ENCODE assay signal across 1 fruit fly cellular context in genomic region chr3L:7434715-7435653, dm6.
TF ChIP-seq lines count a peak whose summit lies in the region.

Gene Rac2 (minus strand): TSS chr3L:7435190.

TF ChIP-seq in whole organism, embryonic, 481 proteins besides CTCF, POLR2A, EP300 and RAD21 (continued from another document and continues in another):
- TF ChIP-seq gfzf (GFP tag; optimal IDR thresholded peaks at IDR 0.05; lab: Kevin White, UChicago) (no peak), CG13624 (GFP tag; optimal IDR thresholded peaks at IDR 0.05; lab: Kevin White, UChicago) (no peak), corto (GFP tag; optimal IDR thresholded peaks at IDR 0.05; lab: Kevin White, UChicago) (no peak), sima (GFP tag; optimal IDR thresholded peaks at IDR 0.05; lab: Kevin White, UChicago) (no peak), CG2120 (GFP tag; optimal IDR thresholded peaks at IDR 0.05; lab: Kevin White, UChicago) (peak; percentile 38), CG14860 (GFP tag; IDR thresholded peaks at IDR 0.05; lab: Robert Waterston, UW; ENCODE audit: partially characterized antibody) (no peak), Nf-YC (tag; optimal IDR thresholded peaks at IDR 0.05; lab: Kevin White, UChicago) (peak; percentile 44), unc-4 (GFP tag; IDR thresholded peaks at IDR 0.05; lab: Robert Waterston, UW; ENCODE audit: partially characterized antibody) (no peak; the same call in 1 of the 2 replicates), onecut (GFP tag; IDR thresholded peaks at IDR 0.05; lab: Robert Waterston, UW) (no peak), ab (GFP tag; optimal IDR thresholded peaks at IDR 0.05; lab: Kevin White, UChicago) (peak; percentile 9), CG13296 (GFP tag; optimal IDR thresholded peaks at IDR 0.05; lab: Kevin White, UChicago) (peak; percentile 31), Hmx (GFP tag; optimal IDR thresholded peaks at IDR 0.05; lab: Kevin White, UChicago) (no peak), CG9215 (GFP tag; IDR thresholded peaks at IDR 0.05; lab: Robert Waterston, UW) (no peak), CG12104 (GFP tag; optimal IDR thresholded peaks at IDR 0.05; lab: Kevin White, UChicago) (no peak), shn (GFP tag; optimal IDR thresholded peaks at IDR 0.05; lab: Kevin White, UChicago) (peak; percentile 85), CG8290 (GFP tag; optimal IDR thresholded peaks at IDR 0.05; lab: Kevin White, UChicago) (no peak), CG8290 (tag; optimal IDR thresholded peaks at IDR 0.05; lab: Kevin White, UChicago) (peak; percentile 10 to 44), Mes4 (GFP tag; optimal IDR thresholded peaks at IDR 0.05; lab: Kevin White, UChicago) (no peak), CG14014 (GFP tag; IDR thresholded peaks at IDR 0.05; lab: Robert Waterston, UW) (0 out of 2 replicates have a peak, but pooled peaks have one; percentile 9), Dref (GFP tag; IDR thresholded peaks at IDR 0.05; lab: Robert Waterston, UW) (no peak), Jarid2 (GFP tag; optimal IDR thresholded peaks at IDR 0.05; lab: Kevin White, UChicago) (peak; percentile 66), Asciz (GFP tag; optimal IDR thresholded peaks at IDR 0.05; lab: Kevin White, UChicago) (no peak), hbn (GFP tag; IDR thresholded peaks at IDR 0.05; lab: Robert Waterston, UW; ENCODE audit: partially characterized antibody) (peak; percentile 44), gce (GFP tag; IDR thresholded peaks at IDR 0.05; lab: Robert Waterston, UW) (peak; percentile 51; the same call in 1 of the 3 replicates), Poxn (GFP tag; IDR thresholded peaks at IDR 0.05; lab: Robert Waterston, UW) (no peak), br (optimal IDR thresholded peaks at IDR 0.05; lab: Kevin White, UChicago) (no peak), CG7963 (GFP tag; IDR thresholded peaks at IDR 0.05; lab: Robert Waterston, UW; ENCODE audit: partially characterized antibody) (no peak), nom (GFP tag; optimal IDR thresholded peaks at IDR 0.05; lab: Kevin White, UChicago) (peak; percentile 67), CG17186 (GFP tag; optimal IDR thresholded peaks at IDR 0.05; lab: Kevin White, UChicago) (no peak), B-H2 (GFP tag; optimal IDR thresholded peaks at IDR 0.05; lab: Kevin White, UChicago) (peak; percentile 9), Fer1 (GFP tag; optimal IDR thresholded peaks at IDR 0.05; lab: Kevin White, UChicago) (peak; percentile 15), pan (optimal IDR thresholded peaks at IDR 0.05; lab: Kevin White, UChicago) (no peak), pan (GFP tag; optimal IDR thresholded peaks at IDR 0.05 in 1 of 2, IDR thresholded peaks at IDR 0.05 in 1 of 2) (peak in 1 of 2 experiments; percentile 16), Ets65A (GFP tag; lab: Kevin White, UChicago) (no peak), tx (GFP tag; optimal IDR thresholded peaks at IDR 0.05; lab: Kevin White, UChicago) (no peak), gcm (GFP tag; optimal IDR thresholded peaks at IDR 0.05; lab: Kevin White, UChicago) (peak; percentile 82), ro (GFP tag; IDR thresholded peaks at IDR 0.05; lab: Robert Waterston, UW) (no peak), fd102C (GFP tag; optimal IDR thresholded peaks at IDR 0.05; lab: Kevin White, UChicago) (no peak), ATbp (GFP tag; optimal IDR thresholded peaks at IDR 0.05; lab: Kevin White, UChicago) (no peak), Fer2 (tag; optimal IDR thresholded peaks at IDR 0.05; lab: Kevin White, UChicago) (no peak), CG8478 (optimal IDR thresholded peaks at IDR 0.05; lab: Kevin White, UChicago) (peak; percentile 91), Hr39 (optimal IDR thresholded peaks at IDR 0.05; lab: Kevin White, UChicago) (no peak), da (GFP tag; optimal IDR thresholded peaks at IDR 0.05; lab: Kevin White, UChicago) (no peak), CG13123 (GFP tag; optimal IDR thresholded peaks at IDR 0.05; lab: Kevin White, UChicago) (no peak), CG10431 (GFP tag; optimal IDR thresholded peaks at IDR 0.05; lab: Kevin White, UChicago) (no peak), fd3F (GFP tag; optimal IDR thresholded peaks at IDR 0.05; lab: Kevin White, UChicago) (no peak), Abd-B (GFP tag; optimal IDR thresholded peaks at IDR 0.05; lab: Kevin White, UChicago) (no peak), CG4328 (GFP tag; optimal IDR thresholded peaks at IDR 0.05; lab: Kevin White, UChicago) (no peak), CG15514 (GFP tag; optimal IDR thresholded peaks at IDR 0.05; lab: Kevin White, UChicago) (peak; percentile 42), CG2889 (GFP tag; IDR thresholded peaks at IDR 0.05; lab: Robert Waterston, UW) (0 out of 3 replicates have a peak, but pooled peaks have one; percentile 22), CG7745 (tag; optimal IDR thresholded peaks at IDR 0.05; lab: Kevin White, UChicago) (no peak), CG8281 (tag; optimal IDR thresholded peaks at IDR 0.05; lab: Kevin White, UChicago) (no peak), CG9609 (GFP tag; optimal IDR thresholded peaks at IDR 0.05; lab: Kevin White, UChicago) (no peak), CG15696 (tag; optimal IDR thresholded peaks at IDR 0.05; lab: Kevin White, UChicago) (no peak), zf30C (GFP tag; optimal IDR thresholded peaks at IDR 0.05; lab: Kevin White, UChicago) (peak; percentile 83), oc (tag; optimal IDR thresholded peaks at IDR 0.05; lab: Kevin White, UChicago) (peak; percentile 38), CG11696 (GFP tag; IDR thresholded peaks at IDR 0.05; lab: Robert Waterston, UW) (no peak), Spps (tag; optimal IDR thresholded peaks at IDR 0.05; lab: Kevin White, UChicago) (no peak), CG9817 (tag; optimal IDR thresholded peaks at IDR 0.05; lab: Kevin White, UChicago) (no peak), zen2 (GFP tag; IDR thresholded peaks at IDR 0.05; lab: Robert Waterston, UW; ENCODE audit: partially characterized antibody) (0 out of 3 replicates have a peak, but pooled peaks have one; percentile 41), CG13775 (GFP tag; optimal IDR thresholded peaks at IDR 0.05; lab: Kevin White, UChicago) (no peak), Dip3 (GFP tag; optimal IDR thresholded peaks at IDR 0.05; lab: Kevin White, UChicago) (no peak), Hsf (GFP tag; optimal IDR thresholded peaks at IDR 0.05; lab: Kevin White, UChicago) (peak; percentile 22), NK7.1 (GFP tag; optimal IDR thresholded peaks at IDR 0.05; lab: Kevin White, UChicago) (no peak), Sin3A (optimal IDR thresholded peaks at IDR 0.05; lab: Kevin White, UChicago) (no peak), Scr (GFP tag; IDR thresholded peaks at IDR 0.05; lab: Robert Waterston, UW; ENCODE audit: partially characterized antibody) (peak; percentile 51), HHEX (GFP tag; optimal IDR thresholded peaks at IDR 0.05; lab: Kevin White, UChicago) (no peak), sens-2 (GFP tag; IDR thresholded peaks at IDR 0.05; lab: Robert Waterston, UW) (no peak; the same call in 1 of the 2 replicates), CG10543 (GFP tag; optimal IDR thresholded peaks at IDR 0.05; lab: Kevin White, UChicago) (peak; percentile 67), CG10366 (GFP tag; IDR thresholded peaks at IDR 0.05; lab: Robert Waterston, UW) (no peak), Ptx1 (GFP tag; IDR thresholded peaks at IDR 0.05; lab: Robert Waterston, UW) (peak; percentile 30; the same call in 1 of the 2 replicates), schlank (tag; optimal IDR thresholded peaks at IDR 0.05; lab: Kevin White, UChicago) (no peak), CG7271 (tag; optimal IDR thresholded peaks at IDR 0.05; lab: Kevin White, UChicago) (no peak), Tbp (GFP tag; optimal IDR thresholded peaks at IDR 0.05; lab: Kevin White, UChicago) (no peak), CG14965 (GFP tag; optimal IDR thresholded peaks at IDR 0.05; lab: Kevin White, UChicago; ENCODE audit: borderline replicate concordance) (no peak), eyg (GFP tag; optimal IDR thresholded peaks at IDR 0.05; lab: Kevin White, UChicago) (no peak), unpg (GFP tag; optimal IDR thresholded peaks at IDR 0.05; lab: Kevin White, UChicago) (no peak), CG4707 (GFP tag; optimal IDR thresholded peaks at IDR 0.05; lab: Kevin White, UChicago) (no peak), CG14050 (GFP tag; IDR thresholded peaks at IDR 0.05; lab: Robert Waterston, UW) (no peak), CG12236 (GFP tag; optimal IDR thresholded peaks at IDR 0.05; lab: Kevin White, UChicago) (no peak), jigr1 (GFP tag; IDR thresholded peaks at IDR 0.05; lab: Robert Waterston, UW) (no peak), NFAT (GFP tag; IDR thresholded peaks at IDR 0.05; lab: Robert Waterston, UW) (no peak), danr (GFP tag; IDR thresholded peaks at IDR 0.05; lab: Robert Waterston, UW) (no peak), CG2116 (GFP tag; optimal IDR thresholded peaks at IDR 0.05; lab: Kevin White, UChicago) (no peak), CHES-1-like (GFP tag; optimal IDR thresholded peaks at IDR 0.05; lab: Kevin White, UChicago) (peak; percentile 14), CG4730 (GFP tag; IDR thresholded peaks at IDR 0.05; lab: Robert Waterston, UW) (no peak), hth (optimal IDR thresholded peaks at IDR 0.05; lab: Kevin White, UChicago) (no peak), CG4854 (GFP tag; optimal IDR thresholded peaks at IDR 0.05; lab: Kevin White, UChicago) (peak; percentile 17), H2.0 (GFP tag; IDR thresholded peaks at IDR 0.05; lab: Robert Waterston, UW) (no peak), CG11723 (GFP tag; optimal IDR thresholded peaks at IDR 0.05; lab: Kevin White, UChicago) (no peak), chinmo (GFP tag; IDR thresholded peaks at IDR 0.05; lab: Robert Waterston, UW; ENCODE audit: partially characterized antibody) (peak; percentile 86; the same call in 2 of the 4 replicates), CG6254 (GFP tag; optimal IDR thresholded peaks at IDR 0.05; lab: Kevin White, UChicago) (peak; percentile 35), zen (tag; optimal IDR thresholded peaks at IDR 0.05; lab: Kevin White, UChicago) (no peak), CG4404 (GFP tag; IDR thresholded peaks at IDR 0.05; lab: Robert Waterston, UW) (0 out of 2 replicates have a peak, but pooled peaks have one; percentile 24), grau (tag; optimal IDR thresholded peaks at IDR 0.05; lab: Kevin White, UChicago) (peak; percentile 90), HmgD (GFP tag; optimal IDR thresholded peaks at IDR 0.05; lab: Kevin White, UChicago) (peak; percentile 45), CG15479 (GFP tag; optimal IDR thresholded peaks at IDR 0.05; lab: Kevin White, UChicago) (peak; percentile 34), sens (GFP tag; lab: Kevin White, UChicago) (peak; percentile 86), PHDP (tag; optimal IDR thresholded peaks at IDR 0.05; lab: Kevin White, UChicago) (peak; percentile 23), CkIIα-i1 (GFP tag; IDR thresholded peaks at IDR 0.05; lab: Robert Waterston, UW) (no peak), chm (GFP tag; IDR thresholded peaks at IDR 0.05; lab: Robert Waterston, UW) (peak; percentile 49), wor (GFP tag; IDR thresholded peaks at IDR 0.05; lab: Robert Waterston, UW) (no peak), CG17612 (GFP tag; IDR thresholded peaks at IDR 0.05; lab: Robert Waterston, UW) (no peak), cato (GFP tag; optimal IDR thresholded peaks at IDR 0.05; lab: Kevin White, UChicago; ENCODE audit: borderline replicate concordance) (no peak), Hr3 (GFP tag; optimal IDR thresholded peaks at IDR 0.05; lab: Kevin White, UChicago) (no peak), CG3407 (GFP tag; optimal IDR thresholded peaks at IDR 0.05; lab: Kevin White, UChicago) (no peak), cg (GFP tag; optimal IDR thresholded peaks at IDR 0.05; lab: Kevin White, UChicago) (peak; percentile 77), CG5245 (GFP tag; optimal IDR thresholded peaks at IDR 0.05; lab: Kevin White, UChicago) (no peak), Hr78 (GFP tag; optimal IDR thresholded peaks at IDR 0.05; lab: Kevin White, UChicago) (peak in 1 of 2 experiments; percentile 85), HLH3B (GFP tag; IDR thresholded peaks at IDR 0.05; lab: Robert Waterston, UW) (no peak), bsh (GFP tag; optimal IDR thresholded peaks at IDR 0.05; lab: Kevin White, UChicago) (peak; percentile 14 to 24), CG4424 (GFP tag; optimal IDR thresholded peaks at IDR 0.05; lab: Kevin White, UChicago) (no peak), Xbp1 (GFP tag; optimal IDR thresholded peaks at IDR 0.05; lab: Kevin White, UChicago) (peak; percentile 6), nmo (GFP tag; optimal IDR thresholded peaks at IDR 0.05; lab: Kevin White, UChicago) (no peak), D (optimal IDR thresholded peaks at IDR 0.05; lab: Kevin White, UChicago) (no peak), D (GFP tag; optimal IDR thresholded peaks at IDR 0.05; lab: Kevin White, UChicago) (no peak), fu2 (GFP tag; optimal IDR thresholded peaks at IDR 0.05; lab: Kevin White, UChicago) (no peak), Mad (GFP tag; optimal IDR thresholded peaks at IDR 0.05; lab: Kevin White, UChicago) (no peak), CG9727 (GFP tag; optimal IDR thresholded peaks at IDR 0.05; lab: Kevin White, UChicago) (peak; percentile 5), bcd (GFP tag; optimal IDR thresholded peaks at IDR 0.05; lab: Kevin White, UChicago) (no peak), Dek (tag; optimal IDR thresholded peaks at IDR 0.05; lab: Kevin White, UChicago) (no peak), CG16779 (GFP tag; IDR thresholded peaks at IDR 0.05; lab: Robert Waterston, UW) (no peak), CG13424 (tag; optimal IDR thresholded peaks at IDR 0.05; lab: Kevin White, UChicago) (no peak), ERR (GFP tag; optimal IDR thresholded peaks at IDR 0.05; lab: Kevin White, UChicago) (peak; percentile 46), CG7786 (GFP tag; optimal IDR thresholded peaks at IDR 0.05; lab: Kevin White, UChicago) (peak; percentile 53), CG17361 (GFP tag; IDR thresholded peaks at IDR 0.05; lab: Robert Waterston, UW) (peak; percentile 44; the same call in 1 of the 3 replicates), CG30020 (tag; optimal IDR thresholded peaks at IDR 0.05; lab: Kevin White, UChicago) (no peak), nerfin-1 (tag; optimal IDR thresholded peaks at IDR 0.05; lab: Kevin White, UChicago) (no peak), MESR4 (GFP tag; optimal IDR thresholded peaks at IDR 0.05; lab: Kevin White, UChicago) (peak; percentile 14), CG9437 (GFP tag; optimal IDR thresholded peaks at IDR 0.05; lab: Kevin White, UChicago) (no peak), HLHmδ (GFP tag; optimal IDR thresholded peaks at IDR 0.05; lab: Kevin White, UChicago) (peak; percentile 16), sc (optimal IDR thresholded peaks at IDR 0.05; lab: Kevin White, UChicago) (no peak), sc (GFP tag; optimal IDR thresholded peaks at IDR 0.05; lab: Kevin White, UChicago) (no peak), CG12659 (GFP tag; optimal IDR thresholded peaks at IDR 0.05; lab: Kevin White, UChicago) (peak; percentile 7), hb (GFP tag; IDR thresholded peaks at IDR 0.05; lab: Robert Waterston, UW; ENCODE audit: partially characterized antibody) (no peak)
